Fruit fly (Drosophila melanogaster) whole organism, wandering third instar larva: ENCODE results near the gene oc.

Experiments
- Abd-B ChIP-seq: fragments of >200 bp; optimal IDR thresholded peaks from 2 replicates; lab custom pipeline; 2017; ENCODE audit warnings: missing biosample characterization, missing genetic modification characterization
- CG9705 ChIP-seq: fragments of 200-800 bp; sonication (Bioruptor generic); optimal IDR thresholded peaks from 2 replicates; lab custom pipeline; 2018; ENCODE audit warnings: missing biosample characterization, mild to moderate bottlenecking, missing genetic modification characterization
- GATAd ChIP-seq: sonication (Bioruptor generic); optimal IDR thresholded peaks from 2 replicates; lab custom pipeline; 2016; ENCODE audit warnings: missing biosample characterization, missing genetic modification characterization
- HLH106 ChIP-seq: fragments of 200-800 bp; optimal IDR thresholded peaks from 3 replicates; lab custom pipeline; 2019; ENCODE audit warnings: missing biosample characterization, mild to moderate bottlenecking, missing genetic modification characterization, moderate library complexity
- Hnf4 ChIP-seq: fragments of 200-800 bp; sonication (Bioruptor generic); optimal IDR thresholded peaks from 2 replicates; lab custom pipeline; 2016; ENCODE audit warnings: missing biosample characterization, mild to moderate bottlenecking, missing genetic modification characterization
- Hr78 ChIP-seq: fragments of >200 bp; optimal IDR thresholded peaks from 2 replicates; lab custom pipeline; 2017; ENCODE audit warnings: missing biosample characterization, missing genetic modification characterization
- Hr83 ChIP-seq: fragments of 200-300 bp; sonication (Bioruptor generic); optimal IDR thresholded peaks from 2 replicates; lab custom pipeline; 2016; ENCODE audit warnings: missing biosample characterization, mild to moderate bottlenecking, missing genetic modification characterization, moderate library complexity; ENCODE audit not compliant: poor library complexity, severe bottlenecking
- Mio ChIP-seq: sonication (Bioruptor generic); optimal IDR thresholded peaks from 2 replicates; lab custom pipeline; 2016; ENCODE audit warnings: missing biosample characterization, missing genetic modification characterization
- Myc ChIP-seq: fragments of >200 bp; optimal IDR thresholded peaks from 2 replicates; lab custom pipeline; 2017
- OdsH ChIP-seq: fragments of 200-800 bp; sonication (Bioruptor generic); optimal IDR thresholded peaks from 2 replicates; lab custom pipeline; 2016; ENCODE audit warnings: missing biosample characterization, mild to moderate bottlenecking, missing genetic modification characterization
- Sp1 ChIP-seq: fragments of 200-800 bp; sonication (Bioruptor generic); optimal IDR thresholded peaks from 3 replicates; lab custom pipeline; 2019; ENCODE audit warnings: missing biosample characterization, mild to moderate bottlenecking, missing genetic modification characterization, moderate library complexity
- Vsx2 ChIP-seq: fragments of 200-300, 225-300 bp; sonication (Bioruptor generic); optimal IDR thresholded peaks from 2 replicates; lab custom pipeline; 2018; ENCODE audit warnings: missing biosample characterization, missing genetic modification characterization; ENCODE audit not compliant: partially characterized antibody
- brk ChIP-seq: fragments of 200-800 bp; sonication (Bioruptor generic); optimal IDR thresholded peaks from 2 replicates; lab custom pipeline; 2016; ENCODE audit warnings: missing biosample characterization, mild to moderate bottlenecking, missing genetic modification characterization
- dl ChIP-seq, 2 experiments: fragments of 175-275, 200-275 bp in 1 of 2; fragments of 200-275 bp in 1 of 2; sonication (Bioruptor generic); optimal IDR thresholded peaks; lab custom pipeline; 2018; ENCODE audit warnings: mild to moderate bottlenecking in 2 of 2, missing biosample characterization in 2 of 2, missing genetic modification characterization in 2 of 2, moderate library complexity in 2 of 2; ENCODE audit not compliant: partially characterized antibody in 2 of 2, insufficient read depth in 1 of 2
- dmrt93B ChIP-seq: fragments of 200-800 bp; sonication (Bioruptor generic); optimal IDR thresholded peaks from 2 replicates; lab custom pipeline; 2018; ENCODE audit warnings: missing biosample characterization, mild to moderate bottlenecking, missing genetic modification characterization
- dsf ChIP-seq: sonication (Bioruptor generic); optimal IDR thresholded peaks from 2 replicates; lab custom pipeline; 2016; ENCODE audit warnings: missing biosample characterization, missing genetic modification characterization, borderline replicate concordance
- foxo ChIP-seq, 2 experiments: fragments of 200-800 bp; sonication (Bioruptor generic); optimal IDR thresholded peaks; 2 replicates in 1 of 2; 3 replicates in 1 of 2; lab custom pipeline; 2016 to 2017; ENCODE audit warnings: missing biosample characterization in 2 of 2, missing genetic modification characterization in 2 of 2
- fru ChIP-seq: fragments of 200-800 bp; sonication (Bioruptor generic); optimal IDR thresholded peaks from 3 replicates; lab custom pipeline; 2016; ENCODE audit warnings: missing biosample characterization, mild to moderate bottlenecking, missing genetic modification characterization
- h ChIP-seq: fragments of 200-800 bp; sonication (Bioruptor generic); optimal IDR thresholded peaks from 3 replicates; lab custom pipeline; 2016; ENCODE audit warnings: missing biosample characterization, mild to moderate bottlenecking, missing genetic modification characterization
- jim ChIP-seq: fragments of 175-275, 200-325 bp; sonication (Bioruptor generic); optimal IDR thresholded peaks from 2 replicates; lab custom pipeline; 2016; ENCODE audit warnings: missing biosample characterization, mild to moderate bottlenecking, missing genetic modification characterization
- lola ChIP-seq: fragments of >200 bp; optimal IDR thresholded peaks from 2 replicates; lab custom pipeline; 2017; ENCODE audit warnings: missing biosample characterization, missing genetic modification characterization
- sage ChIP-seq: fragments of 200-800 bp; sonication (Bioruptor generic); optimal IDR thresholded peaks from 2 replicates; lab custom pipeline; 2016; ENCODE audit warnings: missing biosample characterization, mild to moderate bottlenecking, missing genetic modification characterization
- tai ChIP-seq: sonication (Bioruptor generic); optimal IDR thresholded peaks from 2 replicates; lab custom pipeline; 2016; ENCODE audit warnings: missing biosample characterization, missing genetic modification characterization
- usp ChIP-seq: fragments of >200 bp; optimal IDR thresholded peaks from 2 replicates; lab custom pipeline; 2017; ENCODE audit warnings: missing biosample characterization, missing genetic modification characterization
- woc ChIP-seq: sonication (Bioruptor generic); optimal IDR thresholded peaks from 2 replicates; lab custom pipeline; 2016; ENCODE audit warnings: missing biosample characterization, mild to moderate bottlenecking, missing genetic modification characterization

Gene oc

dm6 chrX:8583159-8583558 is 67.3 kb downstream of the oc start:
- TF ChIP-seq usp (GFP tag; lab: Kevin White, UChicago): no peak
- TF ChIP-seq Abd-B (GFP tag; lab: Kevin White, UChicago): no peak
- TF ChIP-seq Vsx2 (GFP tag; lab: Kevin White, UChicago): no peak
- TF ChIP-seq Sp1: no peak
- TF ChIP-seq Mio (GFP tag; lab: Kevin White, UChicago): no peak
- no peak for TF ChIP-seq dmrt93B (GFP tag; lab: Kevin White, UChicago)
- TF ChIP-seq lola (GFP tag; lab: Kevin White, UChicago): no peak
- TF ChIP-seq dsf (GFP tag; lab: Kevin White, UChicago): no peak
- no peak for TF ChIP-seq jim (GFP tag; lab: Kevin White, UChicago)
- no peak for TF ChIP-seq Hr78
- no peak for TF ChIP-seq fru
- no peak for TF ChIP-seq Hnf4 (GFP tag; lab: Kevin White, UChicago)
- TF ChIP-seq OdsH: no peak

dm6 chrX:8580794-8581193 is 69.7 kb downstream of the oc start:
- TF ChIP-seq Myc (lab: Kevin White, UChicago): no peak
- TF ChIP-seq Hr83 (GFP tag; lab: Kevin White, UChicago): no peak
- no peak for TF ChIP-seq foxo (GFP tag; optimal IDR thresholded peaks at IDR 0.05; lab: Kevin White, UChicago)
- TF ChIP-seq HLH106: no peak
- no peak for TF ChIP-seq woc (GFP tag; lab: Kevin White, UChicago)
- TF ChIP-seq Hr78: no peak
- TF ChIP-seq Hnf4 (GFP tag; lab: Kevin White, UChicago): no peak
- TF ChIP-seq lola (GFP tag; lab: Kevin White, UChicago): no peak
- no peak for TF ChIP-seq dl (GFP tag; optimal IDR thresholded peaks at IDR 0.05; lab: Kevin White, UChicago; ENCODE audit: insufficient read depth in 1 of 2, partially characterized antibody in 2 of 2)
- TF ChIP-seq CG9705: no peak
- no peak for TF ChIP-seq dmrt93B (GFP tag; lab: Kevin White, UChicago)
- no peak for TF ChIP-seq Mio (GFP tag; lab: Kevin White, UChicago)
- no peak for TF ChIP-seq usp (GFP tag; lab: Kevin White, UChicago)
- TF ChIP-seq brk (GFP tag; lab: Kevin White, UChicago): no peak
- no peak for TF ChIP-seq dsf (GFP tag; lab: Kevin White, UChicago)
- no peak for TF ChIP-seq Abd-B (GFP tag; lab: Kevin White, UChicago)
- TF ChIP-seq sage (GFP tag; lab: Kevin White, UChicago): no peak
- TF ChIP-seq h (GFP tag; lab: Kevin White, UChicago): no peak
- TF ChIP-seq GATAd (GFP tag; lab: Kevin White, UChicago): no peak
- no peak for TF ChIP-seq tai
